Worm (Caenorhabditis elegans) whole organism, late embryonic: ENCODE data around the gene ser-2.

Experiments
- C08G9.2 ChIP-seq: sonication (generic microtip); optimal IDR thresholded peaks from 2 replicates; lab custom pipeline; 2016; ENCODE audit warnings: mild to moderate bottlenecking, missing genetic modification characterization, moderate library complexity, missing compliant biosample characterization
- F13H6.1 ChIP-seq: sonication (generic microtip); optimal IDR thresholded peaks from 2 replicates; lab custom pipeline; 2016; ENCODE audit warnings: missing genetic modification characterization, missing compliant biosample characterization
- Y22D7AL.16 ChIP-seq: sonication (generic microtip); optimal IDR thresholded peaks from 2 replicates; lab custom pipeline; 2016; ENCODE audit warnings: missing genetic modification characterization, missing compliant biosample characterization
- ahr-1 ChIP-seq: sonication (generic microtip); optimal IDR thresholded peaks from 2 replicates; lab custom pipeline; 2016; ENCODE audit warnings: missing genetic modification characterization, missing compliant biosample characterization
- ama-1 ChIP-seq: fragments of 150-350 bp; optimal IDR thresholded peaks from 2 replicates; lab custom pipeline; 2014
- ceh-14 ChIP-seq: sonication (generic microtip); optimal IDR thresholded peaks from 2 replicates; lab custom pipeline; 2016; ENCODE audit warnings: missing genotype, missing genetic modification characterization, missing compliant biosample characterization
- ceh-18 ChIP-seq: sonication (generic microtip); optimal IDR thresholded peaks from 2 replicates; lab custom pipeline; 2016; ENCODE audit warnings: missing genetic modification characterization, missing compliant biosample characterization
- ceh-19 ChIP-seq: fragments of 200-800 bp; sonication (Bioruptor generic); optimal IDR thresholded peaks from 2 replicates; lab custom pipeline; 2018; ENCODE audit warnings: mild to moderate bottlenecking, missing genetic modification characterization, missing compliant biosample characterization
- ceh-34 ChIP-seq: sonication (generic microtip); optimal IDR thresholded peaks from 2 replicates; lab custom pipeline; 2016; ENCODE audit warnings: mild to moderate bottlenecking, missing genetic modification characterization, missing compliant biosample characterization
- ceh-45 ChIP-seq: fragments of 200-800 bp; sonication (Bioruptor generic); IDR thresholded peaks from 2 replicates; pipeline ENCODE4 v1.3.6; 2022; ENCODE audit warnings: missing genetic modification reagents, missing genetic modification characterization, missing compliant biosample characterization
- che-1 ChIP-seq: sonication (generic microtip); optimal IDR thresholded peaks from 2 replicates; lab custom pipeline; 2016; ENCODE audit warnings: mild to moderate bottlenecking, missing genetic modification characterization, missing compliant biosample characterization
- dmd-4 ChIP-seq: sonication (generic microtip); optimal IDR thresholded peaks from 2 replicates; lab custom pipeline; 2016; ENCODE audit warnings: borderline replicate concordance, missing genetic modification characterization, missing compliant biosample characterization
- eyg-1 ChIP-seq: sonication (generic microtip); optimal IDR thresholded peaks from 2 replicates; lab custom pipeline; 2016; ENCODE audit warnings: missing genotype, missing genetic modification characterization, missing compliant biosample characterization
- fkh-10 ChIP-seq: fragments of 150-350 bp; optimal IDR thresholded peaks from 2 replicates; lab custom pipeline; 2014; ENCODE audit warnings: missing biosample characterization, missing genetic modification reagents, missing genetic modification characterization
- hlh-30 ChIP-seq: sonication (generic microtip); optimal IDR thresholded peaks from 2 replicates; lab custom pipeline; 2017; ENCODE audit warnings: antibody characterized with exemption, missing genetic modification characterization, missing compliant biosample characterization; ENCODE audit not compliant: insufficient read depth
- lim-6 ChIP-seq: sonication (generic microtip); optimal IDR thresholded peaks from 2 replicates; lab custom pipeline; 2016; ENCODE audit warnings: missing genetic modification characterization, missing compliant biosample characterization
- madf-2 ChIP-seq: sonication (generic microtip); optimal IDR thresholded peaks from 2 replicates; lab custom pipeline; 2017; ENCODE audit warnings: missing genetic modification characterization, missing compliant biosample characterization
- nfya-1 ChIP-seq: sonication (generic microtip); optimal IDR thresholded peaks from 2 replicates; lab custom pipeline; 2017; ENCODE audit warnings: missing genetic modification characterization, mild to moderate bottlenecking, missing compliant biosample characterization, antibody characterized with exemption, moderate library complexity
- nhr-11 ChIP-seq: fragments of 150-350 bp; optimal IDR thresholded peaks from 2 replicates; lab custom pipeline; 2014; ENCODE audit warnings: missing biosample characterization, missing genetic modification characterization
- nhr-232 ChIP-seq: sonication (generic microtip); optimal IDR thresholded peaks from 2 replicates; lab custom pipeline; 2016; ENCODE audit warnings: missing genetic modification characterization, missing compliant biosample characterization
- npax-4 ChIP-seq: sonication (generic microtip); optimal IDR thresholded peaks from 2 replicates; lab custom pipeline; 2016; ENCODE audit warnings: missing genetic modification characterization, missing compliant biosample characterization
- pag-3 ChIP-seq: sonication (generic microtip); optimal IDR thresholded peaks from 2 replicates; lab custom pipeline; 2016; ENCODE audit warnings: missing compliant biosample characterization, missing genetic modification characterization, borderline replicate concordance
- pha-4 ChIP-seq: fragments of 150-350 bp; optimal IDR thresholded peaks from 2 replicates; lab custom pipeline; 2018; ENCODE audit warnings: missing biosample characterization, missing genetic modification reagents, missing genetic modification characterization
- sdc-2 ChIP-seq: sonication (generic microtip); optimal IDR thresholded peaks from 2 replicates; lab custom pipeline; 2016; ENCODE audit warnings: missing genotype, missing genetic modification characterization, missing compliant biosample characterization
- tbx-7 ChIP-seq: sonication (generic microtip); optimal IDR thresholded peaks from 2 replicates; lab custom pipeline; 2016; ENCODE audit warnings: missing genotype, missing genetic modification characterization, missing compliant biosample characterization
- unc-3 ChIP-seq, 2 experiments: fragments of 200-800 bp in 1 of 2; sonication (Bioruptor generic) in 1 of 2; sonication (generic microtip) in 1 of 2; conservative IDR thresholded peaks in 1 of 2; optimal IDR thresholded peaks in 1 of 2; 2 replicates each; pipeline versions ENCODE4 v1.3.6 to Lab custom; 2016 to 2022; ENCODE audit warnings: missing compliant biosample characterization in 2 of 2, missing genetic modification characterization in 2 of 2, missing genetic modification reagents in 1 of 2
- unc-42 ChIP-seq: sonication (generic microtip); optimal IDR thresholded peaks from 2 replicates; lab custom pipeline; 2016; ENCODE audit warnings: missing genotype, missing genetic modification characterization, missing compliant biosample characterization
- unc-55 ChIP-seq: sonication (generic microtip); optimal IDR thresholded peaks from 2 replicates; lab custom pipeline; 2017; ENCODE audit warnings: missing biosample characterization, missing genetic modification reagents, missing genetic modification characterization
- zip-5 ChIP-seq: sonication (generic microtip); optimal IDR thresholded peaks from 2 replicates; lab custom pipeline; 2016; ENCODE audit warnings: missing genetic modification characterization, missing compliant biosample characterization

Gene ser-2

ce11 chrX:15246182-15246581, 56.6 kb downstream of the ser-2 start, which contains the start of gene piki-1:
Gene piki-1, minus strand, starts transcription at chrX:15246399.
- no peak for TF ChIP-seq unc-42 (tag; lab: Kevin White, UChicago)
- no peak for TF ChIP-seq unc-3 (GFP tag; conservative IDR thresholded peaks at IDR 0.05; lab: Robert Waterston, UW)
- no peak for TF ChIP-seq unc-3 (tag; optimal IDR thresholded peaks at IDR 0.05; lab: Kevin White, UChicago)
- TF ChIP-seq C08G9.2 = no peak
- no peak for TF ChIP-seq eyg-1 (tag; lab: Kevin White, UChicago)
- no peak for TF ChIP-seq pha-4 (tag; lab: Kevin White, UChicago)

ce11 chrX:15242726-15243125, 60.0 kb downstream of the ser-2 start:
- no peak for TF ChIP-seq che-1
- TF ChIP-seq Y22D7AL.16 = no peak
- TF ChIP-seq sdc-2 = no peak
- TF ChIP-seq ceh-18 (tag; lab: Kevin White, UChicago) = no peak
- no peak for TF ChIP-seq ceh-45 (GFP tag; lab: Robert Waterston, UW)
- no peak for TF ChIP-seq ceh-14
- no peak for TF ChIP-seq nhr-11
- TF ChIP-seq pag-3 (tag; lab: Kevin White, UChicago) = no peak
- no peak for TF ChIP-seq nhr-232 (tag; lab: Kevin White, UChicago)
- TF ChIP-seq fkh-10 (GFP tag; lab: Kevin White, UChicago) = no peak
- TF ChIP-seq F13H6.1 (tag; lab: Kevin White, UChicago) = no peak
- no peak for TF ChIP-seq madf-2 (tag; lab: Kevin White, UChicago)
- TF ChIP-seq tbx-7 (tag; lab: Kevin White, UChicago) = no peak
- no peak for TF ChIP-seq hlh-30 (tag; lab: Kevin White, UChicago)
- no peak for TF ChIP-seq unc-55
- TF ChIP-seq dmd-4 (tag; lab: Kevin White, UChicago) = no peak
- TF ChIP-seq, all 69 proteins: peak for 0

- TF ChIP-seq tbx-7 (tag; lab: Kevin White, UChicago) (no peak), ceh-45 (GFP tag; lab: Robert Waterston, UW) (no peak), ceh-34 (tag; lab: Kevin White, UChicago) (no peak), unc-55 (no peak), npax-4 (tag; lab: Kevin White, UChicago) (no peak), zip-5 (tag; lab: Kevin White, UChicago) (no peak), ceh-19 (GFP tag; lab: Kevin White, UChicago) (no peak), nfya-1 (no peak), ceh-14 (no peak), ama-1 (lab: Kevin White, UChicago) (no peak), sdc-2 (no peak), nhr-11 (no peak), dmd-4 (tag; lab: Kevin White, UChicago) (no peak), lim-6 (no peak), ahr-1 (no peak)
These were observed 61.6 kb downstream of the ser-2 start for ce11 chrX:15241169-15241568.
